Fruit fly (Drosophila melanogaster) whole organism, prepupa: ENCODE data around the gene fln.

Experiments used
- Blimp-1 ChIP-seq: fragments of 200-800 bp; sonication (Bioruptor generic); optimal IDR thresholded peaks from 3 replicates; lab custom pipeline; 2017; ENCODE audit warnings: missing biosample characterization, missing genetic modification characterization, mild to moderate bottlenecking, moderate library complexity, missing genetic modification reagents
- CG10631 ChIP-seq: fragments of 200-800 bp; sonication (Bioruptor generic); optimal IDR thresholded peaks from 2 replicates; lab custom pipeline; 2016; ENCODE audit warnings: missing biosample characterization, missing genetic modification characterization
- CG11294 ChIP-seq: fragments of 200-800 bp; sonication (Bioruptor generic); IDR thresholded peaks from 2 replicates; pipeline ENCODE4 v1.3.6; 2022; ENCODE audit warnings: missing biosample characterization, missing genetic modification characterization
- CG15336 ChIP-seq: fragments of 200-800 bp; sonication (Bioruptor generic); IDR thresholded peaks from 2 replicates; pipeline ENCODE4 v1.3.6; 2022; ENCODE audit warnings: missing biosample characterization, missing genetic modification characterization
- CG1621 ChIP-seq: fragments of 200-800 bp; sonication (Bioruptor generic); optimal IDR thresholded peaks from 3 replicates; lab custom pipeline; 2018; ENCODE audit warnings: missing biosample characterization, mild to moderate bottlenecking, missing genetic modification characterization
- CG16779 ChIP-seq: fragments of 200-800 bp; sonication (Bioruptor generic); optimal IDR thresholded peaks from 3 replicates; lab custom pipeline; 2017; ENCODE audit warnings: missing biosample characterization, mild to moderate bottlenecking, missing genetic modification characterization
- CG31627 ChIP-seq: fragments of 200-800 bp; sonication (Bioruptor generic); optimal IDR thresholded peaks from 3 replicates; lab custom pipeline; 2016; ENCODE audit warnings: missing biosample characterization, missing genetic modification characterization
- CG34406 ChIP-seq: fragments of 200-800 bp; sonication (Bioruptor generic); optimal IDR thresholded peaks from 3 replicates; lab custom pipeline; 2016; ENCODE audit warnings: missing biosample characterization, missing genetic modification characterization
- CG3919 ChIP-seq: fragments of 200-800 bp; sonication (Bioruptor generic); optimal IDR thresholded peaks from 3 replicates; lab custom pipeline; 2016; ENCODE audit warnings: missing biosample characterization, missing genetic modification characterization
- CG4318 ChIP-seq: fragments of 200-800 bp; sonication (Bioruptor generic); optimal IDR thresholded peaks from 3 replicates; lab custom pipeline; 2017; ENCODE audit warnings: missing biosample characterization, mild to moderate bottlenecking, missing genetic modification characterization
- CG6163 ChIP-seq: fragments of 200-800 bp; sonication (Bioruptor generic); IDR thresholded peaks from 3 replicates; pipeline ENCODE4 v1.3.6; 2022; ENCODE audit warnings: missing biosample characterization, missing genetic modification characterization
- CG6276 ChIP-seq: fragments of 200-800 bp; sonication (Bioruptor generic); optimal IDR thresholded peaks from 2 replicates; lab custom pipeline; 2017; ENCODE audit warnings: missing biosample characterization, mild to moderate bottlenecking, missing genetic modification characterization
- CG6792 ChIP-seq: fragments of 200-800 bp; sonication (Bioruptor generic); optimal IDR thresholded peaks from 3 replicates; lab custom pipeline; 2016; ENCODE audit warnings: missing biosample characterization, missing genetic modification characterization
- CG6808 ChIP-seq: fragments of 200-800 bp; sonication (Bioruptor generic); optimal IDR thresholded peaks from 3 replicates; lab custom pipeline; 2017; ENCODE audit warnings: missing biosample characterization, missing genetic modification characterization, mild to moderate bottlenecking, moderate library complexity, missing genetic modification reagents
- CG7368 ChIP-seq: fragments of 200-800 bp; sonication (Bioruptor generic); optimal IDR thresholded peaks from 3 replicates; lab custom pipeline; 2016; ENCODE audit warnings: missing biosample characterization, missing genetic modification characterization
- CG8319 ChIP-seq: fragments of 200-800 bp; sonication (Bioruptor generic); optimal IDR thresholded peaks from 3 replicates; lab custom pipeline; 2016; ENCODE audit warnings: missing biosample characterization, missing genetic modification characterization
- CG8632 ChIP-seq: fragments of 200-800 bp; sonication (Bioruptor generic); optimal IDR thresholded peaks from 3 replicates; lab custom pipeline; 2016; ENCODE audit warnings: missing biosample characterization, missing genetic modification characterization
- CG9139 ChIP-seq: fragments of 200-800 bp; sonication (Bioruptor generic); optimal IDR thresholded peaks from 3 replicates; lab custom pipeline; 2017; ENCODE audit warnings: missing biosample characterization, mild to moderate bottlenecking, missing genetic modification characterization
- Eip75B ChIP-seq: fragments of 200-800 bp; sonication (Bioruptor generic); optimal IDR thresholded peaks from 3 replicates; lab custom pipeline; 2016; ENCODE audit warnings: missing biosample characterization, missing genetic modification characterization
- Eip78C ChIP-seq: fragments of 200-800 bp; sonication (Bioruptor generic); peaks from one replicate; lab custom pipeline; 2016; ENCODE audit warnings: missing biosample characterization, missing genetic modification characterization
- Eip93F ChIP-seq: fragments of 200-800 bp; sonication (Bioruptor generic); optimal IDR thresholded peaks from 2 replicates; lab custom pipeline; 2016; ENCODE audit warnings: missing biosample characterization, mild to moderate bottlenecking, missing genetic modification characterization
- Ets21C ChIP-seq: fragments of 200-800 bp; sonication (Bioruptor generic); optimal IDR thresholded peaks from 3 replicates; lab custom pipeline; 2016; ENCODE audit warnings: missing biosample characterization, missing genetic modification characterization
- Gug ChIP-seq: fragments of 200-800 bp; sonication (Bioruptor generic); IDR thresholded peaks from 2 replicates; pipeline ENCODE4 v1.3.6; 2022; ENCODE audit warnings: missing biosample characterization, missing genetic modification characterization
- Hr4 ChIP-seq: fragments of 200-800 bp; sonication (Bioruptor generic); optimal IDR thresholded peaks from 3 replicates; lab custom pipeline; 2016; ENCODE audit warnings: missing biosample characterization, missing genetic modification characterization
- Met ChIP-seq: fragments of 200-800 bp; sonication (Bioruptor generic); optimal IDR thresholded peaks from 3 replicates; lab custom pipeline; 2016; ENCODE audit warnings: missing biosample characterization, missing genetic modification characterization
- OdsH ChIP-seq: fragments of 200-800 bp; sonication (Bioruptor generic); optimal IDR thresholded peaks from 3 replicates; lab custom pipeline; 2016; ENCODE audit warnings: missing biosample characterization, missing genetic modification characterization
- Smox ChIP-seq: fragments of 200-800 bp; sonication (Bioruptor generic); optimal IDR thresholded peaks from 3 replicates; lab custom pipeline; 2016; ENCODE audit warnings: missing biosample characterization, missing genetic modification characterization
- Sox102F ChIP-seq: fragments of 200-800 bp; sonication (Bioruptor generic); optimal IDR thresholded peaks from 2 replicates; lab custom pipeline; 2016; ENCODE audit warnings: missing biosample characterization, mild to moderate bottlenecking, missing genetic modification characterization
- Sox14 ChIP-seq: fragments of 200-800 bp; sonication (Bioruptor generic); optimal IDR thresholded peaks from 3 replicates; lab custom pipeline; 2016; ENCODE audit warnings: missing biosample characterization, missing genetic modification characterization
- acj6 ChIP-seq: fragments of 200-800 bp; sonication (Bioruptor generic); optimal IDR thresholded peaks from 3 replicates; lab custom pipeline; 2016; ENCODE audit warnings: missing biosample characterization, missing genetic modification characterization
- dac ChIP-seq: fragments of 200-800 bp; sonication (Bioruptor generic); optimal IDR thresholded peaks from 2 replicates; lab custom pipeline; 2017; ENCODE audit warnings: missing biosample characterization, mild to moderate bottlenecking, missing genetic modification characterization
- eg ChIP-seq: fragments of 200-800 bp; sonication (Bioruptor generic); IDR thresholded peaks from 3 replicates; pipeline ENCODE4 v1.3.6; 2022; ENCODE audit warnings: missing biosample characterization, missing genetic modification characterization
- esn ChIP-seq: fragments of 200-800 bp; sonication (Bioruptor generic); optimal IDR thresholded peaks from 2 replicates; lab custom pipeline; 2016; ENCODE audit warnings: missing biosample characterization, mild to moderate bottlenecking, missing genetic modification characterization, moderate library complexity
- fd59A ChIP-seq: fragments of 200-800 bp; sonication (Bioruptor generic); optimal IDR thresholded peaks from 2 replicates; lab custom pipeline; 2017; ENCODE audit warnings: missing biosample characterization, mild to moderate bottlenecking, missing genetic modification characterization, missing genetic modification reagents
- fkh ChIP-seq: fragments of 200-800 bp; sonication (Bioruptor generic); optimal IDR thresholded peaks from 3 replicates; lab custom pipeline; 2017; ENCODE audit warnings: missing biosample characterization, mild to moderate bottlenecking, missing genetic modification characterization, moderate library complexity
- lz ChIP-seq: fragments of 200-800 bp; sonication (Bioruptor generic); optimal IDR thresholded peaks from 3 replicates; lab custom pipeline; 2016; ENCODE audit warnings: missing biosample characterization, missing genetic modification characterization
- net ChIP-seq: fragments of 200-800 bp; sonication (Bioruptor generic); optimal IDR thresholded peaks from 3 replicates; lab custom pipeline; 2016; ENCODE audit warnings: missing biosample characterization, missing genetic modification characterization
- pdm3 ChIP-seq: fragments of 200-800 bp; sonication (Bioruptor generic); optimal IDR thresholded peaks from 3 replicates; lab custom pipeline; 2016; ENCODE audit warnings: missing biosample characterization, missing genetic modification characterization
- spab ChIP-seq: fragments of 200-800 bp; sonication (Bioruptor generic); optimal IDR thresholded peaks from 2 replicates; lab custom pipeline; 2017; ENCODE audit warnings: missing biosample characterization, mild to moderate bottlenecking, missing genetic modification characterization, missing genetic modification reagents
- svp ChIP-seq: fragments of 200-800 bp; sonication (Bioruptor generic); peaks from one replicate; lab custom pipeline; 2016; ENCODE audit warnings: missing biosample characterization, missing genetic modification characterization
- topi ChIP-seq: fragments of 200-800 bp; sonication (Bioruptor generic); optimal IDR thresholded peaks from 3 replicates; lab custom pipeline; 2016; ENCODE audit warnings: missing biosample characterization, missing genetic modification characterization
- vri ChIP-seq: fragments of 200-800 bp; sonication (Bioruptor generic); optimal IDR thresholded peaks from 3 replicates; lab custom pipeline; 2016; ENCODE audit warnings: missing biosample characterization, mild to moderate bottlenecking, missing genetic modification characterization

The fln gene

DNA sequence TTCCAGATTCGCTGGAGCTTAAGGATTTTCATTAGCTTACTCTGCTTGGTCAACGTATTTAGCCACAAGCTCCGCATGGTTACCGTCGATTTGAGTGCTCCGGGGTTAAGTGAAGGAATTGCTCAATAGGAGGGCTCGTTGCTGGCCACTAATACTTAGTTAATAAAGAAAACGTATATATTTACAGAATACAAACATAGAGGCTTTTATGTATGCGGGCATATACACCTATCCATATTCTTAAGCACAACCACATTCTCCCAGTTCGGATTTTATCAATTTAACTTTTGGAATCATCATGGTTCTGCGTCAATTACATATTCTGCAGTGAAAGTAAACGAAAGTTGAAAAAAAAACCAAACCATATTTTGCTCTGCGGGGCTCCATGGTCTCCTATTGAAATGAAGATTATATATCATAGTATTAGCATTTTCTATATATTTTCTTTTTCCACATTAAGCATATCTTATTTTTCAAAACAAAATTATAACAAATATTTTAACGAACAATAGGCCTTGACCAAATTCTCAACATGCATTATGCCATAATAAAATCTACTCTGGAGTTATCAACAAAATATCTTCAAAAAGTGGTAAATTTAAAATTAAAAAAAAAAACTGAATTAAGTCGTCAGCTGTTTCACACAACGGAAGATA, 9.2 kb upstream of the fln start, which contains the start of the genes Tom20 and Gabat:
Gene Tom20 (plus strand): TSS at position 564 of the 656 bp plus-strand sequence.
Gene Gabat (minus strand): TSS at position 606 of the 656 bp plus-strand sequence.
- TF ChIP-seq Eip78C (GFP tag; lab: Kevin White, UChicago) (peak; percentile 68), Eip75B (GFP tag; lab: Kevin White, UChicago) (no peak), esn (no peak), pdm3 (GFP tag; lab: Kevin White, UChicago) (no peak), OdsH (no peak)

DNA sequence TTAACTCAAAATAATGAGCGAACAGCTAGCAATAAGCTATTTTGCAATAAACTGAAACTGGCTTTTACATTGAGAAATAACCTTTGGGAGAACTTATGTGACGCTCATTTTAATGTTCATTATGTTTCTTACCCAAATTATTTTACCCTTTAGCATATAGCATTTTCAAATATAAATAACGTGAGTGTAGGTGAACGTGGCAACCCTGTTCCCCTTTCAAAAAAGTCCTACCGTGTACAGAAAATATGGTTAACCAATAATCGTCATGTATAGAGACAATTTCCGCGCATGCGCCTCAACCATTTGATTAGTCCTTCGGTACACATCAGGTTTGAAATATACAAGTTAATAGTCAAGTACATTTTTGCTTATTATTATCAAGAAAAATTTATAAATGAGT, 3.0 kb upstream of the fln start:
- TF ChIP-seq CG6163 (GFP tag; lab: Robert Waterston, UW), result no peak
- no peak for TF ChIP-seq Smox
- TF ChIP-seq Blimp-1 (GFP tag; lab: Kevin White, UChicago), result no peak
- no peak for TF ChIP-seq dac
- TF ChIP-seq Gug (GFP tag; lab: Robert Waterston, UW), result no peak

DNA sequence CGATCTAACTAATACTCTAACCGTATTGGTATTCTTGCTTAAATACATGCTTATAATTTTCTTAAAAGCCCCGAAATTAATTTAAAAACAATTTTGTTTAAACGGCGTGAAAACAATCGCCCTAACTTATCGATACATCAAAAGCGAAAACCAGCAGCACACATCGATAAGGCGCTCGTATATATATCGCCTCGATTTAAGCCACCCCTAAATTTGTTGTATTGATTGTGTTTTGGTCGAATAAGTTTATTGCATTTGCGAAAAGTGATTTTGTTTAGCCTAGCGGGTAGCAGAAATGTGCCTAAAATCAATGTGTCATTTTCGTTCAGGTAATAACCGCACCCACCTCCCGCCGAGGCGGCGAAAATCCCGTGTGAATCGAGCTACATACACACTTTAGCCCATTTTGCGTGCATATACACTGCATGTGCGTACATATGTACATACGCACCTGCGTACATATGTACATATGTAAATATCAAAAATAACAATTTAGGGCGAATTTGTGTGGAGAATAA, 753 bp upstream of the fln start, which contains the start of the genes CG7646 and Nca:
Gene CG7646 (plus strand): TSS at position 174 of the 518 bp plus-strand sequence.
Gene Nca (plus strand): TSS at position 174 of the 518 bp plus-strand sequence.
- TF ChIP-seq net (GFP tag; lab: Kevin White, UChicago), result no peak
- no peak for TF ChIP-seq CG10631 (GFP tag; lab: Kevin White, UChicago)
- TF ChIP-seq Gug (GFP tag; lab: Robert Waterston, UW), result no peak
- TF ChIP-seq Sox14 (GFP tag; lab: Kevin White, UChicago), result no peak
- peak; percentile 15 for TF ChIP-seq CG31627
- no peak for TF ChIP-seq vri (GFP tag; lab: Kevin White, UChicago)
- TF ChIP-seq eg (GFP tag; lab: Robert Waterston, UW), result no peak
- no peak for TF ChIP-seq Met (GFP tag; lab: Kevin White, UChicago)
- no peak for TF ChIP-seq CG8319 (GFP tag; lab: Kevin White, UChicago)
- no peak for TF ChIP-seq CG9139 (GFP tag; lab: Kevin White, UChicago)
- TF ChIP-seq Hr4, result peak; percentile 1
- no peak for TF ChIP-seq dac
- no peak for TF ChIP-seq CG6276
- TF ChIP-seq lz (GFP tag; lab: Kevin White, UChicago), result peak; percentile 14
- TF ChIP-seq CG6808 (GFP tag; lab: Kevin White, UChicago), result no peak
- TF ChIP-seq CG11294 (GFP tag; lab: Robert Waterston, UW), result no peak
- TF ChIP-seq Eip78C (GFP tag; lab: Kevin White, UChicago), result no peak
- no peak for TF ChIP-seq Ets21C
- TF ChIP-seq fkh (GFP tag; lab: Kevin White, UChicago), result peak; percentile 73
- TF ChIP-seq CG15336 (GFP tag; lab: Robert Waterston, UW), result no peak
- no peak for TF ChIP-seq CG3919 (GFP tag; lab: Kevin White, UChicago)
- no peak for TF ChIP-seq svp (GFP tag; lab: Kevin White, UChicago)
- no peak for TF ChIP-seq Sox102F
- no peak for TF ChIP-seq CG7368 (GFP tag; lab: Kevin White, UChicago)
- no peak for TF ChIP-seq CG16779 (tag; lab: Kevin White, UChicago)
- no peak for TF ChIP-seq spab (GFP tag; lab: Kevin White, UChicago)
- TF ChIP-seq CG34406 (GFP tag; lab: Kevin White, UChicago), result no peak
- TF ChIP-seq CG4318, result no peak
- no peak for TF ChIP-seq Eip93F
- no peak for TF ChIP-seq CG1621 (tag; lab: Kevin White, UChicago)
- no peak for TF ChIP-seq CG6792 (GFP tag; lab: Kevin White, UChicago)
- no peak for TF ChIP-seq fd59A (GFP tag; lab: Kevin White, UChicago)
- no peak for TF ChIP-seq CG8632 (GFP tag; lab: Kevin White, UChicago)
- no peak for TF ChIP-seq acj6 (GFP tag; lab: Kevin White, UChicago)
- no peak for TF ChIP-seq topi
